Fruit fly (Drosophila melanogaster): Measurements from ENCODE around the gene Cortactin.

dm6 chr3R:21089416-21089815, 25.1 kb upstream of the Cortactin start:
- TF ChIP-seq OdsH (GFP tag; optimal IDR thresholded peaks at IDR 0.05) = no peak
- TF ChIP-seq HLH106 (tag; optimal IDR thresholded peaks at IDR 0.05) = no peak
- no peak for TF ChIP-seq CG32264 (GFP tag; optimal IDR thresholded peaks at IDR 0.05)
- TF ChIP-seq brk (GFP tag; optimal IDR thresholded peaks at IDR 0.05) = no peak
- no peak for TF ChIP-seq sv (GFP tag; optimal IDR thresholded peaks at IDR 0.05)
- no peak for TF ChIP-seq Abd-B (GFP tag; optimal IDR thresholded peaks at IDR 0.05)
- no peak for TF ChIP-seq Dfd (GFP tag; optimal IDR thresholded peaks at IDR 0.05)
- TF ChIP-seq dl (GFP tag; optimal IDR thresholded peaks at IDR 0.05; ENCODE audit: insufficient read depth in 1 of 2, partially characterized antibody in 2 of 2) = no peak
